Worm (Caenorhabditis elegans) whole organism, L1 larva: ENCODE data around the gene F54D5.15.

Experiments
- C34B4.2 ChIP-seq: sonication (generic microtip); optimal IDR thresholded peaks from 2 replicates; lab custom pipeline; 2017; ENCODE audit warnings: mild to moderate bottlenecking, missing genetic modification characterization, missing compliant biosample characterization
- alr-1 ChIP-seq: fragments of 200-800 bp; sonication (Bioruptor generic); optimal IDR thresholded peaks from 2 replicates; lab custom pipeline; 2018; ENCODE audit warnings: borderline replicate concordance, mild to moderate bottlenecking, missing genetic modification characterization, missing compliant biosample characterization
- ceh-82 ChIP-seq, 3 experiments: fragments of 150-350 bp in 1 of 3; sonication (generic microtip) in 2 of 3; optimal IDR thresholded peaks; 2 replicates each; lab custom pipeline; 2014 to 2017; ENCODE audit warnings: missing biosample characterization in 3 of 3, missing genetic modification characterization in 3 of 3
- egl-13 ChIP-seq: sonication (generic microtip); optimal IDR thresholded peaks from 2 replicates; lab custom pipeline; 2016; ENCODE audit warnings: missing genotype, missing genetic modification reagents, missing genetic modification characterization, missing compliant biosample characterization
- fos-1 ChIP-seq: fragments of 150-350 bp; optimal IDR thresholded peaks from 2 replicates; lab custom pipeline; 2014; ENCODE audit warnings: missing biosample characterization, missing genetic modification characterization
- mep-1 ChIP-seq: fragments of 150-350 bp; optimal IDR thresholded peaks from 2 replicates; lab custom pipeline; 2014; ENCODE audit warnings: missing biosample characterization, missing genetic modification characterization
- nhr-90 ChIP-seq: sonication (generic microtip); optimal IDR thresholded peaks from 2 replicates; lab custom pipeline; 2016; ENCODE audit warnings: mild to moderate bottlenecking, missing genetic modification characterization, missing compliant biosample characterization; ENCODE audit not compliant: poor library complexity
- skn-1 ChIP-seq: fragments of 150-350 bp; optimal IDR thresholded peaks from 2 replicates; lab custom pipeline; 2014; ENCODE audit warnings: missing biosample characterization, missing genetic modification characterization
- snu-23 ChIP-seq: sonication (generic microtip); optimal IDR thresholded peaks from 2 replicates; lab custom pipeline; 2016; ENCODE audit warnings: missing genetic modification characterization, missing compliant biosample characterization
- sptf-1 ChIP-seq: fragments of 150-350 bp; optimal IDR thresholded peaks from 2 replicates; lab custom pipeline; 2014; ENCODE audit warnings: missing biosample characterization, missing genetic modification characterization
- unc-62 ChIP-seq: fragments of 150-350 bp; optimal IDR thresholded peaks from 2 replicates; lab custom pipeline; 2014; ENCODE audit warnings: missing biosample characterization, missing genetic modification reagents, missing genetic modification characterization
- zag-1 ChIP-seq: fragments of 150-350 bp; optimal IDR thresholded peaks from 2 replicates; lab custom pipeline; 2014; ENCODE audit warnings: missing biosample characterization, missing genetic modification characterization

- TF ChIP-seq egl-13 (tag; lab: Kevin White, UChicago): no peak
- TF ChIP-seq skn-1 (tag; lab: Kevin White, UChicago): no peak
- no peak for TF ChIP-seq mep-1 (tag; lab: Kevin White, UChicago)
- no peak for TF ChIP-seq zag-1 (tag; lab: Kevin White, UChicago)
- no peak for TF ChIP-seq snu-23 (GFP tag; lab: Kevin White, UChicago)
- no peak for TF ChIP-seq unc-62 (GFP tag; lab: Kevin White, UChicago)
- no peak for TF ChIP-seq sptf-1 (tag; lab: Kevin White, UChicago)
- no peak for TF ChIP-seq fos-1
- TF ChIP-seq alr-1 (tag; lab: Kevin White, UChicago): no peak
- no peak for TF ChIP-seq nhr-90
- TF ChIP-seq C34B4.2: no peak
- no peak for TF ChIP-seq ceh-82 (tag; optimal IDR thresholded peaks at IDR 0.05; lab: Kevin White, UChicago)
These were observed 40.6 kb upstream of the F54D5.15 start for ce11 chrII:11604613-11605012.
